Worm (Caenorhabditis elegans) whole organism, young adult: ENCODE measurements around the gene col-83.

Source experiments
- B0336.3 ChIP-seq: fragments of 200-800 bp; sonication (Bioruptor generic); IDR thresholded peaks from 2 replicates; pipeline ENCODE4 v1.3.6; 2022; ENCODE audit warnings: missing genetic modification characterization, missing compliant biosample characterization
- C17E4.6 ChIP-seq: fragments of 200-800 bp; sonication (Bioruptor generic); IDR thresholded peaks from 2 replicates; pipeline ENCODE4 v1.3.6; 2022; ENCODE audit warnings: missing genetic modification reagents, missing genetic modification characterization, missing compliant biosample characterization
- D2030.7 ChIP-seq: fragments of 200-800 bp; sonication (Bioruptor generic); IDR thresholded peaks from 2 replicates; pipeline ENCODE4 v1.3.6; 2022; ENCODE audit warnings: missing genetic modification reagents, missing genetic modification characterization, missing compliant biosample characterization
- F23B12.7 ChIP-seq: sonication (generic microtip); optimal IDR thresholded peaks from 2 replicates; lab custom pipeline; 2017; ENCODE audit warnings: missing genetic modification characterization, mild to moderate bottlenecking, missing compliant biosample characterization, antibody characterized with exemption, moderate library complexity; ENCODE audit not compliant: insufficient read depth
- F33H1.4 ChIP-seq: fragments of 200-800 bp; sonication (Bioruptor generic); IDR thresholded peaks from 2 replicates; pipeline ENCODE4 v1.3.6; 2022; ENCODE audit warnings: missing genetic modification reagents, missing genetic modification characterization, missing compliant biosample characterization
- F49E8.2 ChIP-seq: sonication (generic microtip); optimal IDR thresholded peaks from 3 replicates; lab custom pipeline; 2017; ENCODE audit warnings: missing genetic modification characterization, mild to moderate bottlenecking, missing compliant biosample characterization, antibody characterized with exemption, moderate library complexity; ENCODE audit not compliant: insufficient read depth
- F55B11.4 ChIP-seq: sonication (generic microtip); optimal IDR thresholded peaks from 2 replicates; lab custom pipeline; 2016; ENCODE audit warnings: missing compliant biosample characterization, missing genetic modification characterization, borderline replicate concordance; ENCODE audit not compliant: insufficient read depth
- Y53G8AR.9 ChIP-seq: fragments of 200-800 bp; sonication (Bioruptor generic); conservative IDR thresholded peaks from 2 replicates; pipeline ENCODE4 v1.3.6; 2022; ENCODE audit warnings: missing genetic modification reagents, missing genetic modification characterization, missing compliant biosample characterization
- Y79H2A.3 ChIP-seq: fragments of 200-800 bp; sonication (Bioruptor generic); conservative IDR thresholded peaks from 2 replicates; pipeline ENCODE4 v1.3.6; 2022; ENCODE audit warnings: missing genetic modification reagents, missing genetic modification characterization, missing compliant biosample characterization
- Y95B8A.8 ChIP-seq: fragments of 200-800 bp; sonication (Bioruptor generic); IDR thresholded peaks from 2 replicates; pipeline ENCODE4 v1.3.6; 2022; ENCODE audit warnings: missing genetic modification reagents, missing genetic modification characterization, missing compliant biosample characterization
- ZK185.1 ChIP-seq: sonication (generic microtip); optimal IDR thresholded peaks from 2 replicates; lab custom pipeline; 2016; ENCODE audit warnings: mild to moderate bottlenecking, missing genetic modification characterization, missing compliant biosample characterization; ENCODE audit not compliant: poor library complexity, severe bottlenecking
- akir-1 ChIP-seq: fragments of 200-800 bp; sonication (Bioruptor generic); optimal IDR thresholded peaks from 2 replicates; lab custom pipeline; 2018; ENCODE audit warnings: mild to moderate bottlenecking, missing genetic modification characterization, moderate library complexity, missing compliant biosample characterization
- attf-3 ChIP-seq: fragments of 200-800 bp; sonication (Bioruptor generic); conservative IDR thresholded peaks from 2 replicates; pipeline ENCODE4 v1.3.6; 2022; ENCODE audit warnings: missing genetic modification reagents, missing genetic modification characterization, missing compliant biosample characterization
- ceh-100 ChIP-seq: fragments of 200-800 bp; sonication (Bioruptor generic); IDR thresholded peaks from 2 replicates; pipeline ENCODE4 v1.3.6; 2022; ENCODE audit warnings: missing genetic modification reagents, missing genetic modification characterization, missing compliant biosample characterization
- ceh-27 ChIP-seq: fragments of 200-800 bp; sonication (Bioruptor generic); optimal IDR thresholded peaks from 2 replicates; lab custom pipeline; 2018; ENCODE audit warnings: mild to moderate bottlenecking, missing genetic modification characterization, moderate library complexity, missing compliant biosample characterization
- ceh-79 ChIP-seq: sonication (generic microtip); optimal IDR thresholded peaks from 2 replicates; lab custom pipeline; 2017; ENCODE audit warnings: mild to moderate bottlenecking, missing genetic modification characterization, missing compliant biosample characterization
- efl-1 ChIP-seq: fragments of 150-350 bp; optimal IDR thresholded peaks from 2 replicates; lab custom pipeline; 2014; ENCODE audit warnings: missing biosample characterization, missing genetic modification reagents, missing genetic modification characterization
- fkh-3 ChIP-seq: sonication (generic microtip); optimal IDR thresholded peaks from 2 replicates; lab custom pipeline; 2016; ENCODE audit warnings: mild to moderate bottlenecking, missing genetic modification characterization, missing compliant biosample characterization
- gei-17 ChIP-seq: fragments of 200-800 bp; sonication (Bioruptor generic); optimal IDR thresholded peaks from 2 replicates; lab custom pipeline; 2018; ENCODE audit warnings: mild to moderate bottlenecking, missing genetic modification characterization, missing compliant biosample characterization
- hlh-26 ChIP-seq: fragments of 200-800 bp; sonication (Bioruptor generic); conservative IDR thresholded peaks from 2 replicates; pipeline ENCODE4 v1.3.6; 2022; ENCODE audit warnings: missing genetic modification reagents, missing genetic modification characterization, missing compliant biosample characterization
- hmg-1.2 ChIP-seq: fragments of 200-800 bp; sonication (Bioruptor generic); IDR thresholded peaks from 2 replicates; pipeline ENCODE4 v1.3.6; 2022; ENCODE audit warnings: missing genetic modification reagents, missing genetic modification characterization, missing compliant biosample characterization
- hmg-20 ChIP-seq: fragments of 200-800 bp; sonication (Bioruptor generic); IDR thresholded peaks from 2 replicates; pipeline ENCODE4 v1.3.6; 2022; ENCODE audit warnings: missing genetic modification reagents, missing genetic modification characterization, missing compliant biosample characterization
- lag-1 ChIP-seq: fragments of 200-800 bp; sonication (Bioruptor generic); IDR thresholded peaks from 2 replicates; pipeline ENCODE4 v1.3.6; 2022; ENCODE audit warnings: missing genetic modification reagents, missing genetic modification characterization, missing compliant biosample characterization
- lin-35 ChIP-seq, 3 experiments: fragments of 150-350 bp in 2 of 3; sonication (generic microtip) in 1 of 3; optimal IDR thresholded peaks; 2 replicates each; lab custom pipeline; 2014 to 2018; ENCODE audit warnings: missing biosample characterization in 3 of 3, missing genetic modification characterization in 3 of 3, missing genetic modification reagents in 3 of 3
- lsl-1 ChIP-seq: fragments of 200-800 bp; sonication (Bioruptor generic); optimal IDR thresholded peaks from 2 replicates; lab custom pipeline; 2018; ENCODE audit warnings: mild to moderate bottlenecking, missing genetic modification characterization, moderate library complexity, missing compliant biosample characterization
- madf-10 ChIP-seq: sonication (generic microtip); optimal IDR thresholded peaks from 2 replicates; lab custom pipeline; 2016; ENCODE audit warnings: mild to moderate bottlenecking, missing genetic modification characterization, missing compliant biosample characterization
- mcd-1 ChIP-seq: fragments of 200-800 bp; sonication (Bioruptor generic); IDR thresholded peaks from 2 replicates; pipeline ENCODE4 v1.3.6; 2022; ENCODE audit warnings: missing genetic modification reagents, missing genetic modification characterization, missing compliant biosample characterization
- mel-28 ChIP-seq: sonication (generic microtip); optimal IDR thresholded peaks from 2 replicates; lab custom pipeline; 2016; ENCODE audit warnings: borderline replicate concordance, mild to moderate bottlenecking, missing genetic modification characterization, missing compliant biosample characterization
- mxl-1 ChIP-seq: sonication (generic microtip); optimal IDR thresholded peaks from 2 replicates; lab custom pipeline; 2016; ENCODE audit warnings: missing genetic modification characterization, missing compliant biosample characterization
- nfya-1 ChIP-seq: sonication (generic microtip); optimal IDR thresholded peaks from 2 replicates; lab custom pipeline; 2017; ENCODE audit warnings: antibody characterized with exemption, missing compliant biosample characterization, missing genetic modification characterization, borderline replicate concordance; ENCODE audit not compliant: insufficient read depth
- nfya-2 ChIP-seq: fragments of 200-800 bp; sonication (Bioruptor generic); IDR thresholded peaks from 2 replicates; pipeline ENCODE4 v1.3.6; 2022; ENCODE audit warnings: missing genetic modification reagents, missing genetic modification characterization, missing compliant biosample characterization
- nhr-90 ChIP-seq: sonication (generic microtip); optimal IDR thresholded peaks from 2 replicates; lab custom pipeline; 2016; ENCODE audit warnings: missing genotype, mild to moderate bottlenecking, missing genetic modification characterization, missing compliant biosample characterization
- pha-4 ChIP-seq: fragments of 150-350 bp; sonication (generic microtip); optimal IDR thresholded peaks from 2 replicates; lab custom pipeline; 2014; ENCODE audit warnings: missing biosample characterization, missing genetic modification reagents, missing genetic modification characterization
- rec-8 ChIP-seq, 2 experiments: sonication (generic microtip); optimal IDR thresholded peaks; 2 replicates each; lab custom pipeline; 2016; ENCODE audit warnings: mild to moderate bottlenecking in 2 of 2, missing genetic modification characterization in 2 of 2, missing genetic modification reagents in 2 of 2, missing genotype in 2 of 2, missing biosample characterization in 1 of 2, missing compliant biosample characterization in 1 of 2, moderate library complexity in 1 of 2
- repo-1 ChIP-seq: sonication (generic microtip); optimal IDR thresholded peaks from 2 replicates; lab custom pipeline; 2017; ENCODE audit warnings: mild to moderate bottlenecking, missing genetic modification characterization, missing compliant biosample characterization
- sea-2 ChIP-seq: fragments of 200-800 bp; sonication (Bioruptor generic); IDR thresholded peaks from 2 replicates; pipeline ENCODE4 v1.3.6; 2022; ENCODE audit warnings: missing genetic modification characterization, missing compliant biosample characterization
- snpc-1.3 ChIP-seq: sonication (generic microtip); optimal IDR thresholded peaks from 2 replicates; lab custom pipeline; 2017; ENCODE audit warnings: missing genetic modification characterization, mild to moderate bottlenecking, missing compliant biosample characterization, antibody characterized with exemption, moderate library complexity, missing genotype, missing genetic modification reagents; ENCODE audit not compliant: insufficient read depth
- snpc-4 ChIP-seq, 5 experiments: fragments of 150-350 bp in 1 of 5; sonication (generic microtip) in 4 of 5; optimal IDR thresholded peaks; 2 replicates each; lab custom pipeline; 2014 to 2018; ENCODE audit warnings: missing genetic modification characterization in 5 of 5, missing biosample characterization in 3 of 5, antibody characterized with exemption in 2 of 5, mild to moderate bottlenecking in 2 of 5, missing compliant biosample characterization in 2 of 5, missing genotype in 2 of 5, moderate library complexity in 2 of 5, missing genetic modification reagents in 1 of 5
- tbx-9 ChIP-seq: sonication (generic microtip); optimal IDR thresholded peaks from 2 replicates; lab custom pipeline; 2016; ENCODE audit warnings: borderline replicate concordance, missing genetic modification characterization, inconsistent platforms, missing compliant biosample characterization
- tlf-1 ChIP-seq: fragments of 200-800 bp; sonication (Bioruptor generic); optimal IDR thresholded peaks from 2 replicates; lab custom pipeline; 2018; ENCODE audit warnings: mild to moderate bottlenecking, missing genetic modification characterization, missing compliant biosample characterization
- unc-130 ChIP-seq: sonication (generic microtip); optimal IDR thresholded peaks from 2 replicates; lab custom pipeline; 2016; ENCODE audit warnings: missing genetic modification reagents, missing genetic modification characterization, missing compliant biosample characterization
- xnd-1 ChIP-seq: sonication (generic microtip); optimal IDR thresholded peaks from 2 replicates; lab custom pipeline; 2016; ENCODE audit warnings: missing genotype, missing genetic modification reagents, missing genetic modification characterization, missing compliant biosample characterization
- ztf-25 ChIP-seq: fragments of 200-800 bp; sonication (Bioruptor generic); IDR thresholded peaks from 2 replicates; pipeline ENCODE4 v1.3.6; 2022; ENCODE audit warnings: missing genetic modification reagents, missing genetic modification characterization, missing compliant biosample characterization
- ztf-3 ChIP-seq: fragments of 200-800 bp; sonication (Bioruptor generic); optimal IDR thresholded peaks from 2 replicates; lab custom pipeline; 2018; ENCODE audit warnings: mild to moderate bottlenecking, missing genetic modification characterization, missing compliant biosample characterization
- ztf-6 ChIP-seq: fragments of 200-800 bp; sonication (Bioruptor generic); IDR thresholded peaks from 2 replicates; pipeline ENCODE4 v1.3.6; 2022; ENCODE audit warnings: missing genetic modification reagents, missing genetic modification characterization, missing compliant biosample characterization

The col-83 gene

ce11 chrII:11045872-11046271, at the start of gene col-83:
TSS of gene col-83 (minus strand) at chrII:11045972.
- TF ChIP-seq ZK185.1 (tag; lab: Kevin White, UChicago) (no peak), lsl-1 (GFP tag; lab: Kevin White, UChicago) (no peak), nfya-1 (tag; lab: Kevin White, UChicago) (no peak), C17E4.6 (GFP tag; lab: Robert Waterston, UW) (no peak), madf-10 (tag; lab: Kevin White, UChicago) (no peak), unc-130 (GFP tag; lab: Kevin White, UChicago) (no peak), Y53G8AR.9 (GFP tag; lab: Robert Waterston, UW) (no peak), nfya-2 (GFP tag; lab: Robert Waterston, UW) (no peak), ceh-79 (no peak), pha-4 (tag; lab: Kevin White, UChicago) (no peak), hmg-20 (GFP tag; lab: Robert Waterston, UW) (no peak), tlf-1 (no peak)

- TF ChIP-seq akir-1 (no peak), rec-8 (tag; optimal IDR thresholded peaks at IDR 0.05; lab: Kevin White, UChicago) (no peak), mcd-1 (GFP tag; lab: Robert Waterston, UW) (no peak), mxl-1 (tag; lab: Kevin White, UChicago) (no peak), F33H1.4 (peak; percentile 65), attf-3 (GFP tag; lab: Robert Waterston, UW) (no peak), snpc-1.3 (tag; lab: Kevin White, UChicago) (no peak), ztf-3 (GFP tag; lab: Kevin White, UChicago) (no peak), lin-35 (GFP tag; optimal IDR thresholded peaks at IDR 0.05; lab: Kevin White, UChicago) (no peak), pha-4 (tag; lab: Kevin White, UChicago) (no peak), ztf-6 (no peak), hmg-1.2 (GFP tag; lab: Robert Waterston, UW) (no peak), D2030.7 (GFP tag; lab: Robert Waterston, UW) (no peak), hlh-26 (no peak), Y79H2A.3 (GFP tag; lab: Robert Waterston, UW) (no peak), Y95B8A.8 (GFP tag; lab: Robert Waterston, UW) (no peak), sea-2 (no peak), ztf-25 (no peak), F55B11.4 (tag; lab: Kevin White, UChicago) (no peak), F23B12.7 (tag; lab: Kevin White, UChicago) (no peak), tbx-9 (no peak), lsl-1 (GFP tag; lab: Kevin White, UChicago) (peak; percentile 66), efl-1 (peak; percentile 14), B0336.3 (no peak), xnd-1 (tag; lab: Kevin White, UChicago) (peak; percentile 39), ceh-27 (GFP tag; lab: Kevin White, UChicago) (no peak), fkh-3 (tag; lab: Kevin White, UChicago) (no peak), gei-17 (GFP tag; lab: Kevin White, UChicago) (no peak), lag-1 (GFP tag; lab: Robert Waterston, UW) (no peak), snpc-4 (GFP tag; optimal IDR thresholded peaks at IDR 0.05; lab: Kevin White, UChicago) (no peak), snpc-4 (tag; optimal IDR thresholded peaks at IDR 0.05; lab: Kevin White, UChicago) (no peak), Y53G8AR.9 (GFP tag; lab: Robert Waterston, UW) (no peak), ceh-100 (GFP tag; lab: Robert Waterston, UW) (no peak), F49E8.2 (tag; lab: Kevin White, UChicago) (peak; percentile 45), mel-28 (tag; lab: Kevin White, UChicago) (no peak), repo-1 (tag; lab: Kevin White, UChicago) (no peak), nhr-90 (tag; lab: Kevin White, UChicago) (no peak)
These were observed 48.7 kb upstream of the col-83 start for ce11 chrII:11094431-11094830.
